Worm (Caenorhabditis elegans) whole organism, young adult: Measurements from ENCODE around the gene srd-21.

ENCODE experiments used
- D2030.7 ChIP-seq: fragments of 200-800 bp; sonication (Bioruptor generic); IDR thresholded peaks from 2 replicates; pipeline ENCODE4 v1.3.6; 2022; ENCODE audit warnings: missing genetic modification reagents, missing genetic modification characterization, missing compliant biosample characterization
- F10E7.11 ChIP-seq: sonication (generic microtip); optimal IDR thresholded peaks from 2 replicates; lab custom pipeline; 2017; ENCODE audit warnings: mild to moderate bottlenecking, missing genetic modification characterization, moderate library complexity, missing compliant biosample characterization
- F49E8.2 ChIP-seq: sonication (generic microtip); optimal IDR thresholded peaks from 3 replicates; lab custom pipeline; 2017; ENCODE audit warnings: missing genetic modification characterization, mild to moderate bottlenecking, missing compliant biosample characterization, antibody characterized with exemption, moderate library complexity; ENCODE audit not compliant: insufficient read depth
- F52B5.7 ChIP-seq: sonication (generic microtip); optimal IDR thresholded peaks from 2 replicates; lab custom pipeline; 2016; ENCODE audit warnings: mild to moderate bottlenecking, missing genetic modification characterization, missing compliant biosample characterization
- F57A8.1 ChIP-seq: fragments of 200-800 bp; sonication (Bioruptor generic); optimal IDR thresholded peaks from 2 replicates; lab custom pipeline; 2018; ENCODE audit warnings: mild to moderate bottlenecking, missing genetic modification characterization, moderate library complexity, missing compliant biosample characterization
- T07F8.4 ChIP-seq: sonication (generic microtip); optimal IDR thresholded peaks from 2 replicates; lab custom pipeline; 2016; ENCODE audit warnings: mild to moderate bottlenecking, missing genetic modification characterization, moderate library complexity, missing compliant biosample characterization
- T26A5.8 ChIP-seq: sonication (generic microtip); optimal IDR thresholded peaks from 2 replicates; lab custom pipeline; 2016; ENCODE audit warnings: missing genetic modification characterization, missing compliant biosample characterization
- Y53F4B.3 ChIP-seq: fragments of 200-800 bp; sonication (Bioruptor generic); IDR thresholded peaks from 2 replicates; pipeline ENCODE4 v1.3.6; 2022; ENCODE audit warnings: missing genetic modification reagents, missing genetic modification characterization, missing compliant biosample characterization
- Y53G8AR.9 ChIP-seq: fragments of 200-800 bp; sonication (Bioruptor generic); conservative IDR thresholded peaks from 2 replicates; pipeline ENCODE4 v1.3.6; 2022; ENCODE audit warnings: missing genetic modification reagents, missing genetic modification characterization, missing compliant biosample characterization
- Y95B8A.8 ChIP-seq: fragments of 200-800 bp; sonication (Bioruptor generic); IDR thresholded peaks from 2 replicates; pipeline ENCODE4 v1.3.6; 2022; ENCODE audit warnings: missing genetic modification reagents, missing genetic modification characterization, missing compliant biosample characterization
- ZK185.1 ChIP-seq: sonication (generic microtip); optimal IDR thresholded peaks from 2 replicates; lab custom pipeline; 2016; ENCODE audit warnings: mild to moderate bottlenecking, missing genetic modification characterization, missing compliant biosample characterization; ENCODE audit not compliant: poor library complexity, severe bottlenecking
- akir-1 ChIP-seq: fragments of 200-800 bp; sonication (Bioruptor generic); optimal IDR thresholded peaks from 2 replicates; lab custom pipeline; 2018; ENCODE audit warnings: mild to moderate bottlenecking, missing genetic modification characterization, moderate library complexity, missing compliant biosample characterization
- ama-1 ChIP-seq, 3 experiments: fragments of 150-350 bp in 1 of 3; sonication (generic microtip) in 2 of 3; optimal IDR thresholded peaks; 2 replicates each; lab custom pipeline; 2014 to 2018; ENCODE audit warnings: missing biosample characterization in 2 of 3, missing genetic modification characterization in 2 of 3, missing genetic modification reagents in 2 of 3
- cebp-1 ChIP-seq, 2 experiments: fragments of 200-800 bp in 1 of 2; sonication (Bioruptor generic) in 1 of 2; sonication (generic microtip) in 1 of 2; IDR thresholded peaks in 1 of 2; optimal IDR thresholded peaks in 1 of 2; 2 replicates each; pipeline versions ENCODE4 v1.3.6 to Lab custom; 2017 to 2022; ENCODE audit warnings: missing compliant biosample characterization in 2 of 2, missing genetic modification characterization in 2 of 2, mild to moderate bottlenecking in 1 of 2, missing genetic modification reagents in 1 of 2, moderate library complexity in 1 of 2
- ceh-79 ChIP-seq: sonication (generic microtip); optimal IDR thresholded peaks from 2 replicates; lab custom pipeline; 2017; ENCODE audit warnings: mild to moderate bottlenecking, missing genetic modification characterization, missing compliant biosample characterization
- die-1 ChIP-seq: sonication (generic microtip); optimal IDR thresholded peaks from 2 replicates; lab custom pipeline; 2016; ENCODE audit warnings: missing genotype, mild to moderate bottlenecking, missing genetic modification characterization, missing compliant biosample characterization
- dpff-1 ChIP-seq: sonication (generic microtip); optimal IDR thresholded peaks from 2 replicates; lab custom pipeline; 2017; ENCODE audit warnings: mild to moderate bottlenecking, missing genetic modification characterization, missing compliant biosample characterization
- dpl-1 ChIP-seq: fragments of 150-350 bp; optimal IDR thresholded peaks from 2 replicates; lab custom pipeline; 2014; ENCODE audit warnings: missing biosample characterization, missing genetic modification reagents, missing genetic modification characterization
- efl-1 ChIP-seq: fragments of 150-350 bp; optimal IDR thresholded peaks from 2 replicates; lab custom pipeline; 2014; ENCODE audit warnings: missing biosample characterization, missing genetic modification reagents, missing genetic modification characterization
- gei-17 ChIP-seq: fragments of 200-800 bp; sonication (Bioruptor generic); optimal IDR thresholded peaks from 2 replicates; lab custom pipeline; 2018; ENCODE audit warnings: mild to moderate bottlenecking, missing genetic modification characterization, missing compliant biosample characterization
- him-1 ChIP-seq: sonication (generic microtip); optimal IDR thresholded peaks from 2 replicates; lab custom pipeline; 2016; ENCODE audit warnings: missing genotype, missing genetic modification reagents, missing genetic modification characterization, missing compliant biosample characterization
- hlh-26 ChIP-seq: fragments of 200-800 bp; sonication (Bioruptor generic); conservative IDR thresholded peaks from 2 replicates; pipeline ENCODE4 v1.3.6; 2022; ENCODE audit warnings: missing genetic modification reagents, missing genetic modification characterization, missing compliant biosample characterization
- let-526 ChIP-seq: fragments of 200-800 bp; sonication (Bioruptor generic); IDR thresholded peaks from 2 replicates; pipeline ENCODE4 v1.3.6; 2022; ENCODE audit warnings: missing genetic modification reagents, missing genetic modification characterization, missing compliant biosample characterization
- lsl-1 ChIP-seq: fragments of 200-800 bp; sonication (Bioruptor generic); optimal IDR thresholded peaks from 2 replicates; lab custom pipeline; 2018; ENCODE audit warnings: mild to moderate bottlenecking, missing genetic modification characterization, moderate library complexity, missing compliant biosample characterization
- madf-3 ChIP-seq: fragments of 200-800 bp; sonication (Bioruptor generic); IDR thresholded peaks from 2 replicates; pipeline ENCODE4 v1.3.6; 2022; ENCODE audit warnings: missing genetic modification reagents, missing genetic modification characterization, missing compliant biosample characterization
- madf-8 ChIP-seq: fragments of 200-800 bp; sonication (Bioruptor generic); conservative IDR thresholded peaks from 2 replicates; pipeline ENCODE4 v1.3.6; 2022; ENCODE audit warnings: missing genetic modification reagents, missing genetic modification characterization, missing compliant biosample characterization
- nhr-179 ChIP-seq: sonication (generic microtip); optimal IDR thresholded peaks from 2 replicates; lab custom pipeline; 2016; ENCODE audit warnings: mild to moderate bottlenecking, missing genetic modification characterization, missing compliant biosample characterization
- nhr-80 ChIP-seq: sonication (generic microtip); optimal IDR thresholded peaks from 2 replicates; lab custom pipeline; 2016; ENCODE audit warnings: missing genetic modification characterization, missing compliant biosample characterization
- rcor-1 ChIP-seq: fragments of 200-800 bp; sonication (Bioruptor generic); IDR thresholded peaks from 2 replicates; pipeline ENCODE4 v1.3.6; 2022; ENCODE audit warnings: missing genetic modification reagents, missing genetic modification characterization, missing compliant biosample characterization
- repo-1 ChIP-seq: sonication (generic microtip); optimal IDR thresholded peaks from 2 replicates; lab custom pipeline; 2017; ENCODE audit warnings: mild to moderate bottlenecking, missing genetic modification characterization, missing compliant biosample characterization
- sea-2 ChIP-seq: fragments of 200-800 bp; sonication (Bioruptor generic); IDR thresholded peaks from 2 replicates; pipeline ENCODE4 v1.3.6; 2022; ENCODE audit warnings: missing genetic modification characterization, missing compliant biosample characterization
- snpc-3.4 ChIP-seq: sonication (generic microtip); optimal IDR thresholded peaks from 2 replicates; lab custom pipeline; 2017; ENCODE audit warnings: missing genetic modification characterization, mild to moderate bottlenecking, missing compliant biosample characterization, antibody characterized with exemption, moderate library complexity, missing genotype, missing genetic modification reagents
- somi-1 ChIP-seq: fragments of 200-800 bp; sonication (Bioruptor generic); optimal IDR thresholded peaks from 2 replicates; lab custom pipeline; 2018; ENCODE audit warnings: mild to moderate bottlenecking, missing genetic modification characterization, missing compliant biosample characterization
- tbx-9 ChIP-seq: sonication (generic microtip); optimal IDR thresholded peaks from 2 replicates; lab custom pipeline; 2016; ENCODE audit warnings: borderline replicate concordance, missing genetic modification characterization, inconsistent platforms, missing compliant biosample characterization
- zim-3 ChIP-seq: sonication (generic microtip); optimal IDR thresholded peaks from 2 replicates; lab custom pipeline; 2017; ENCODE audit warnings: mild to moderate bottlenecking, missing genetic modification characterization, moderate library complexity, missing compliant biosample characterization
- ztf-22 ChIP-seq: fragments of 200-800 bp; sonication (Bioruptor generic); optimal IDR thresholded peaks from 2 replicates; lab custom pipeline; 2018; ENCODE audit warnings: mild to moderate bottlenecking, missing genetic modification characterization, moderate library complexity, missing compliant biosample characterization
- ztf-25 ChIP-seq: fragments of 200-800 bp; sonication (Bioruptor generic); IDR thresholded peaks from 2 replicates; pipeline ENCODE4 v1.3.6; 2022; ENCODE audit warnings: missing genetic modification reagents, missing genetic modification characterization, missing compliant biosample characterization

srd-21 gene

DNA sequence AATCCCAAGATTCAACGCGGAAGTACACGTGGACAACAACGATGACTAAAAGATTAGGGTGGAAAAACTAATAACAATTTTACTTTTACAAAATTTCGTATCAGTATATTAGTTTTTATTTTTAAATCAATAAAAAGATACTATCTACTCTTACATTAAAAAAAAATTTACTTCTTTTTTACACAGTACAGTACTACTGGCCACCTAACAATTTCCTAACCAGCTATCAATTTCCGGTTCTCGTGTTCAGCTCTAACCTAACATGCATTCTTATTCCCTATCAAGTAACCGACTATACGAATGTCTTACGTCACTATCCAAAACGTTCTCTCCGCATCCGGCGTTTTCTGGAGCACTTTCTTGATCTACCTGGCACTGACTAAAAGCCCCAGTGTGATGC lies at the start of gene srd-21:
Gene srd-21 (plus strand): TSS at position 301 of the 400 bp plus-strand sequence.
- TF ChIP-seq snpc-3.4 (tag; lab: Kevin White, UChicago) (no peak), let-526 (GFP tag; lab: Robert Waterston, UW) (no peak), Y53G8AR.9 (GFP tag; lab: Robert Waterston, UW) (no peak), sea-2 (no peak), zim-3 (tag; lab: Kevin White, UChicago) (no peak), Y53F4B.3 (GFP tag; lab: Robert Waterston, UW) (no peak), somi-1 (GFP tag; lab: Kevin White, UChicago) (no peak), him-1 (tag; lab: Kevin White, UChicago) (no peak), lsl-1 (GFP tag; lab: Kevin White, UChicago) (no peak), F57A8.1 (GFP tag; lab: Kevin White, UChicago) (no peak), dpl-1 (no peak), tbx-9 (tag; lab: Kevin White, UChicago) (no peak), rcor-1 (GFP tag; lab: Robert Waterston, UW) (no peak), dpff-1 (tag; lab: Kevin White, UChicago) (no peak), repo-1 (tag; lab: Kevin White, UChicago) (no peak), F10E7.11 (tag; lab: Kevin White, UChicago) (no peak), F52B5.7 (no peak), hlh-26 (GFP tag; lab: Robert Waterston, UW) (no peak)

DNA sequence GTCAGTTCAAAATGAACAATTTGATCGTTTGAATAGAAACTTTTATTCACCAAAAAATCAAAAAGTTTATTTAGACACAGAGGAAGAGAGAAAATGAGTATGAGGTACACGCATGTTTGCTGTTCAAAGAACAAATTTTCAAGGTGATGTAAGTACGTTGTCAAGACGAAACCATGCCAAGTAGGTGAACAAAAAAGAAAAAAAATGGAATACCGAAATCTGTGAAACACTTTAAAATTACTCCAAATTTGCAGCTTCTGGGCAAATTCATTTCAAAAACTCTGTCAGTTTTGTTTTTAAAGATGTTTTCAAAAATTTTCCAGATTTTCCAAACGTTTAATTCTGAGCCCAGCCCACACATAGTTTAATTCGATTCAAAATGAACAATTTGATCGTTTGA lies 49.3 kb upstream of the srd-21 start, which contains the start of gene nhr-271:
Gene nhr-271 (minus strand): TSS at position 101 of the 400 bp plus-strand sequence.
- TF ChIP-seq D2030.7 (GFP tag; lab: Robert Waterston, UW): no peak
- no peak for TF ChIP-seq die-1
- no peak for TF ChIP-seq ztf-22 (GFP tag; lab: Kevin White, UChicago)
- no peak for TF ChIP-seq ceh-79 (tag; lab: Kevin White, UChicago)
- no peak for TF ChIP-seq T07F8.4
- no peak for TF ChIP-seq zim-3 (tag; lab: Kevin White, UChicago)
- TF ChIP-seq rcor-1 (GFP tag; lab: Robert Waterston, UW): no peak
- no peak for TF ChIP-seq gei-17
- TF ChIP-seq ztf-25: no peak
- TF ChIP-seq efl-1 (GFP tag; lab: Kevin White, UChicago): no peak
- no peak for TF ChIP-seq F10E7.11 (tag; lab: Kevin White, UChicago)
- no peak for TF ChIP-seq cebp-1 (GFP tag; IDR thresholded peaks at IDR 0.05; lab: Robert Waterston, UW)
- TF ChIP-seq cebp-1 (tag; optimal IDR thresholded peaks at IDR 0.05; lab: Kevin White, UChicago): no peak
- TF ChIP-seq F57A8.1 (GFP tag; lab: Kevin White, UChicago): no peak
- TF ChIP-seq F49E8.2: no peak
- no peak for TF ChIP-seq hlh-26 (GFP tag; lab: Robert Waterston, UW)
- TF ChIP-seq madf-8 (GFP tag; lab: Robert Waterston, UW): no peak
- no peak for TF ChIP-seq madf-3 (GFP tag; lab: Robert Waterston, UW)
- TF ChIP-seq nhr-179 (tag; lab: Kevin White, UChicago): no peak
- TF ChIP-seq nhr-80: no peak
- TF ChIP-seq, all 124 proteins: peak for 0

- TF ChIP-seq akir-1 (GFP tag; lab: Kevin White, UChicago): no peak
- no peak for TF ChIP-seq ZK185.1 (tag; lab: Kevin White, UChicago)
- no peak for TF ChIP-seq ama-1 (optimal IDR thresholded peaks at IDR 0.05; lab: Kevin White, UChicago)
- TF ChIP-seq ama-1 (GFP tag; optimal IDR thresholded peaks at IDR 0.05; lab: Kevin White, UChicago): no peak
- no peak for TF ChIP-seq T26A5.8 (tag; lab: Kevin White, UChicago)
- no peak for TF ChIP-seq Y95B8A.8 (GFP tag; lab: Robert Waterston, UW)
These were observed 48.6 kb upstream of the srd-21 start for ce11 chrV:16581061-16581460.
